Fruit fly (Drosophila melanogaster) whole organism, embryonic: ENCODE data around the gene Trl.

Source experiments
- ATbp ChIP-seq: fragments of 200-800 bp; sonication (Bioruptor generic); optimal IDR thresholded peaks from 2 replicates; lab custom pipeline; 2017; ENCODE audit warnings: missing biosample characterization, mild to moderate bottlenecking, missing genetic modification characterization, missing genetic modification reagents
- Aef1 ChIP-seq: fragments of 200-800 bp; sonication (Bioruptor generic); IDR thresholded peaks from 3 replicates; pipeline ENCODE4 v1.3.6; 2022; ENCODE audit warnings: missing biosample characterization, missing genetic modification characterization
- B-H2 ChIP-seq: fragments of 200-800 bp; sonication (Bioruptor generic); optimal IDR thresholded peaks from 2 replicates; lab custom pipeline; 2018; ENCODE audit warnings: missing biosample characterization, mild to moderate bottlenecking, missing genetic modification characterization
- CG10366 ChIP-seq: fragments of 200-800 bp; sonication (Bioruptor generic); IDR thresholded peaks from 2 replicates; pipeline ENCODE4 v1.3.6; 2022; ENCODE audit warnings: missing biosample characterization, missing genetic modification characterization
- CG12071 ChIP-seq: fragments of 200-800 bp; sonication (Bioruptor generic); optimal IDR thresholded peaks from 3 replicates; lab custom pipeline; 2018; ENCODE audit warnings: missing biosample characterization, mild to moderate bottlenecking, missing genetic modification characterization
- CG13287 ChIP-seq: fragments of 200-800 bp; sonication (Bioruptor generic); IDR thresholded peaks from 2 replicates; pipeline ENCODE4 v1.3.6; 2022; ENCODE audit warnings: missing biosample characterization, missing genetic modification characterization; ENCODE audit not compliant: partially characterized antibody
- CG13894 ChIP-seq: fragments of 200-800 bp; sonication (Bioruptor generic); optimal IDR thresholded peaks from 3 replicates; lab custom pipeline; 2018; ENCODE audit warnings: missing biosample characterization, mild to moderate bottlenecking, missing genetic modification characterization, moderate library complexity
- CG15269 ChIP-seq: fragments of 200-800 bp; sonication (Bioruptor generic); optimal IDR thresholded peaks from 2 replicates; lab custom pipeline; 2018; ENCODE audit warnings: missing biosample characterization, mild to moderate bottlenecking, missing genetic modification characterization, moderate library complexity
- CG15514 ChIP-seq: fragments of 200-800 bp; sonication (Bioruptor generic); optimal IDR thresholded peaks from 3 replicates; lab custom pipeline; 2017; ENCODE audit warnings: missing biosample characterization, missing genetic modification characterization, mild to moderate bottlenecking, moderate library complexity, missing genetic modification reagents
- CG18599 ChIP-seq: fragments of 200-800 bp; sonication (Bioruptor generic); optimal IDR thresholded peaks from 3 replicates; lab custom pipeline; 2017; ENCODE audit warnings: missing biosample characterization, missing genetic modification characterization, mild to moderate bottlenecking, moderate library complexity, missing genetic modification reagents
- CG31365 ChIP-seq: fragments of 200-800 bp; sonication (Bioruptor generic); optimal IDR thresholded peaks from 2 replicates; lab custom pipeline; 2018; ENCODE audit warnings: missing biosample characterization, mild to moderate bottlenecking, missing genetic modification characterization
- CG4360 ChIP-seq: fragments of 200-800 bp; sonication (Bioruptor generic); IDR thresholded peaks from 2 replicates; pipeline ENCODE4 v1.3.6; 2022; ENCODE audit warnings: missing biosample characterization, missing genetic modification characterization
- CG6272 ChIP-seq: fragments of 200-800 bp; sonication (Bioruptor generic); IDR thresholded peaks from 2 replicates; pipeline ENCODE4 v1.3.6; 2022; ENCODE audit warnings: missing biosample characterization, missing genetic modification characterization
- CG6813 ChIP-seq: fragments of 200-800 bp; sonication (Bioruptor generic); optimal IDR thresholded peaks from 2 replicates; lab custom pipeline; 2017; ENCODE audit warnings: missing biosample characterization, missing genetic modification characterization, mild to moderate bottlenecking, moderate library complexity, missing genetic modification reagents
- CG6854 ChIP-seq: fragments of 200-800 bp; sonication (Bioruptor generic); optimal IDR thresholded peaks from 3 replicates; lab custom pipeline; 2017; ENCODE audit warnings: missing biosample characterization, mild to moderate bottlenecking, missing genetic modification characterization
- CG7987 ChIP-seq: fragments of 200-800 bp; sonication (Bioruptor generic); optimal IDR thresholded peaks from 2 replicates; lab custom pipeline; 2018; ENCODE audit warnings: missing biosample characterization, mild to moderate bottlenecking, missing genetic modification characterization, moderate library complexity
- CG8290 ChIP-seq, 3 experiments: fragments of 200-800 bp; sonication (Bioruptor generic); optimal IDR thresholded peaks; 2 replicates each; lab custom pipeline; 2016 to 2019; ENCODE audit warnings: missing biosample characterization in 3 of 3, missing genetic modification characterization in 3 of 3, mild to moderate bottlenecking in 2 of 3, moderate library complexity in 1 of 3
- CG9932 ChIP-seq: fragments of 200-800 bp; sonication (Bioruptor generic); IDR thresholded peaks from 2 replicates; pipeline ENCODE4 v1.3.6; 2022; ENCODE audit warnings: missing biosample characterization, missing genetic modification characterization
- Dek ChIP-seq: fragments of 200-800 bp; sonication (Bioruptor generic); optimal IDR thresholded peaks from 3 replicates; lab custom pipeline; 2019; ENCODE audit warnings: missing biosample characterization, mild to moderate bottlenecking, missing genetic modification characterization, moderate library complexity
- E2f1 ChIP-seq: fragments of 200-800 bp; sonication (Bioruptor generic); IDR thresholded peaks from 2 replicates; pipeline ENCODE4 v1.3.6; 2022; ENCODE audit warnings: missing biosample characterization, missing genetic modification characterization
- E2f2 ChIP-seq: fragments of 200-800 bp; sonication (Bioruptor generic); IDR thresholded peaks from 2 replicates; pipeline ENCODE4 v1.3.6; 2022; ENCODE audit warnings: missing biosample characterization, missing genetic modification characterization
- Fer3 ChIP-seq: fragments of 200-800 bp; sonication (Bioruptor generic); optimal IDR thresholded peaks from 2 replicates; lab custom pipeline; 2018; ENCODE audit warnings: missing biosample characterization, mild to moderate bottlenecking, missing genetic modification characterization, moderate library complexity
- HHEX ChIP-seq: fragments of 200-800 bp; sonication (Bioruptor generic); optimal IDR thresholded peaks from 3 replicates; lab custom pipeline; 2017; ENCODE audit warnings: missing biosample characterization, mild to moderate bottlenecking, missing genetic modification characterization, missing genetic modification reagents
- Hmr ChIP-seq: fragments of 200-800 bp; sonication (Bioruptor generic); optimal IDR thresholded peaks from 3 replicates; lab custom pipeline; 2017; ENCODE audit warnings: mild to moderate bottlenecking, missing biosample characterization, missing genetic modification reagents, missing genetic modification characterization
- Jarid2 ChIP-seq: fragments of 200-800 bp; sonication (Bioruptor generic); optimal IDR thresholded peaks from 3 replicates; lab custom pipeline; 2017; ENCODE audit warnings: mild to moderate bottlenecking, missing biosample characterization, missing genetic modification reagents, missing genetic modification characterization
- Neu2 ChIP-seq: fragments of 200-800 bp; sonication (Bioruptor generic); optimal IDR thresholded peaks from 3 replicates; lab custom pipeline; 2016; ENCODE audit warnings: missing biosample characterization, missing genetic modification characterization, borderline replicate concordance
- Nf-YC ChIP-seq: fragments of 200-800 bp; optimal IDR thresholded peaks from 3 replicates; lab custom pipeline; 2019; ENCODE audit warnings: missing biosample characterization, mild to moderate bottlenecking, missing genetic modification characterization, moderate library complexity
- PHDP ChIP-seq: fragments of 200-800 bp; sonication (Bioruptor generic); optimal IDR thresholded peaks from 3 replicates; lab custom pipeline; 2018; ENCODE audit warnings: missing biosample characterization, mild to moderate bottlenecking, missing genetic modification characterization, moderate library complexity
- Ravus ChIP-seq: fragments of 200-800 bp; sonication (Bioruptor generic); IDR thresholded peaks from 2 replicates; pipeline ENCODE4 v1.3.6; 2022; ENCODE audit warnings: missing biosample characterization, missing genetic modification characterization
- Scr ChIP-seq: fragments of 200-800 bp; sonication (Bioruptor generic); IDR thresholded peaks from 2 replicates; pipeline ENCODE4 v1.3.6; 2022; ENCODE audit warnings: missing biosample characterization, missing genetic modification characterization; ENCODE audit not compliant: partially characterized antibody
- YL-1 ChIP-seq: fragments of 200-800 bp; sonication (Bioruptor generic); optimal IDR thresholded peaks from 3 replicates; lab custom pipeline; 2017; ENCODE audit warnings: missing biosample characterization, mild to moderate bottlenecking, missing genetic modification characterization
- abd-A ChIP-seq: fragments of 200-800 bp; sonication (Bioruptor generic); optimal IDR thresholded peaks from 3 replicates; lab custom pipeline; 2019; ENCODE audit warnings: missing biosample characterization, mild to moderate bottlenecking, missing genetic modification characterization, moderate library complexity
- bcd ChIP-seq: fragments of 200-800 bp; sonication (Bioruptor generic); optimal IDR thresholded peaks from 2 replicates; lab custom pipeline; 2017; ENCODE audit warnings: missing biosample characterization, mild to moderate bottlenecking, missing genetic modification characterization
- chm ChIP-seq: fragments of 200-800 bp; sonication (Bioruptor generic); IDR thresholded peaks from 2 replicates; pipeline ENCODE4 v1.3.6; 2022; ENCODE audit warnings: missing biosample characterization, missing genetic modification characterization
- crol ChIP-seq: fragments of 200-800 bp; sonication (Bioruptor generic); IDR thresholded peaks from 2 replicates; pipeline ENCODE4 v1.3.6; 2022; ENCODE audit warnings: missing biosample characterization, missing genetic modification characterization
- crp ChIP-seq, 2 experiments: fragments of 200-800 bp; sonication (Bioruptor generic); optimal IDR thresholded peaks; 2 replicates in 1 of 2; 3 replicates in 1 of 2; lab custom pipeline; 2017; ENCODE audit warnings: missing biosample characterization in 2 of 2, missing genetic modification characterization in 2 of 2, mild to moderate bottlenecking in 1 of 2, moderate library complexity in 1 of 2
- grau ChIP-seq: fragments of 200-800 bp; optimal IDR thresholded peaks from 3 replicates; lab custom pipeline; 2019; ENCODE audit warnings: missing biosample characterization, mild to moderate bottlenecking, missing genetic modification characterization, moderate library complexity
- inv ChIP-seq: fragments of 200-800 bp; sonication (Bioruptor generic); IDR thresholded peaks from 2 replicates; pipeline ENCODE4 v1.3.6; 2022; ENCODE audit warnings: missing biosample characterization, missing genetic modification characterization; ENCODE audit not compliant: partially characterized antibody
- knrl ChIP-seq: fragments of 200-800 bp; sonication (Bioruptor generic); IDR thresholded peaks from 3 replicates; pipeline ENCODE4 v1.3.6; 2022; ENCODE audit warnings: missing biosample characterization, missing genetic modification characterization; ENCODE audit not compliant: partially characterized antibody
- lab ChIP-seq: fragments of 200-800 bp; sonication (Bioruptor generic); optimal IDR thresholded peaks from 3 replicates; lab custom pipeline; 2017; ENCODE audit warnings: missing biosample characterization, missing genetic modification characterization, mild to moderate bottlenecking, moderate library complexity, missing genetic modification reagents
- mirr ChIP-seq: fragments of 200-800 bp; sonication (Bioruptor generic); optimal IDR thresholded peaks from 3 replicates; lab custom pipeline; 2018; ENCODE audit warnings: missing biosample characterization, mild to moderate bottlenecking, missing genetic modification characterization
- onecut ChIP-seq: fragments of 200-800 bp; sonication (Bioruptor generic); IDR thresholded peaks from 2 replicates; pipeline ENCODE4 v1.3.6; 2022; ENCODE audit warnings: missing biosample characterization, missing genetic modification characterization
- sens ChIP-seq: fragments of 200-800 bp; sonication (Bioruptor generic); peaks from one replicate; lab custom pipeline; 2016; ENCODE audit warnings: missing biosample characterization, missing genetic modification characterization
- slou ChIP-seq: fragments of 200-800 bp; sonication (Bioruptor generic); optimal IDR thresholded peaks from 3 replicates; lab custom pipeline; 2016; ENCODE audit warnings: missing biosample characterization, missing genetic modification characterization
- sqz ChIP-seq: fragments of 200-800 bp; sonication (Bioruptor generic); optimal IDR thresholded peaks from 3 replicates; lab custom pipeline; 2018; ENCODE audit warnings: missing biosample characterization, mild to moderate bottlenecking, missing genetic modification characterization
- sug ChIP-seq: fragments of 200-800 bp; optimal IDR thresholded peaks from 2 replicates; lab custom pipeline; 2019; ENCODE audit warnings: missing biosample characterization, mild to moderate bottlenecking, missing genetic modification characterization, moderate library complexity
- tap ChIP-seq: fragments of 200-800 bp; optimal IDR thresholded peaks from 3 replicates; lab custom pipeline; 2019; ENCODE audit warnings: missing biosample characterization, mild to moderate bottlenecking, missing genetic modification characterization, moderate library complexity

Trl gene

dm6 chr3L:14804724-14805221 is 43.9 kb upstream of the Trl start, which contains the start of gene CG17839 (continued):
- TF ChIP-seq CG6813 (GFP tag; lab: Kevin White, UChicago) (peak; percentile 41), lab (GFP tag; lab: Kevin White, UChicago) (peak; percentile 71), Fer3 (tag; lab: Kevin White, UChicago) (peak; percentile 4), Dek (tag; lab: Kevin White, UChicago) (peak; percentile 10), mirr (peak; percentile 74), CG15269 (tag; lab: Kevin White, UChicago) (peak; percentile 31), CG12071 (GFP tag; lab: Kevin White, UChicago) (peak; percentile 39), YL-1 (no peak), CG15514 (GFP tag; lab: Kevin White, UChicago) (peak; percentile 43), CG7987 (GFP tag; lab: Kevin White, UChicago) (peak; percentile 38), CG8290 (GFP tag; optimal IDR thresholded peaks at IDR 0.05; lab: Kevin White, UChicago) (no peak), CG8290 (tag; optimal IDR thresholded peaks at IDR 0.05; lab: Kevin White, UChicago) (peak in 1 of 2 experiments; percentile 57), crol (GFP tag; lab: Robert Waterston, UW) (peak; percentile 92), CG10366 (no peak), CG31365 (no peak), Neu2 (GFP tag; lab: Kevin White, UChicago) (no peak), E2f2 (GFP tag; lab: Robert Waterston, UW) (0 out of 2 replicates have a peak, but pooled peaks have one; percentile 19), CG6272 (GFP tag; lab: Robert Waterston, UW) (no peak), Scr (0 out of 2 replicates have a peak, but pooled peaks have one; percentile 32), CG9932 (peak; percentile 29; the same call in 1 of the 2 replicates), CG6854 (GFP tag; lab: Kevin White, UChicago) (peak; percentile 13), PHDP (tag; lab: Kevin White, UChicago) (peak; percentile 9), CG13287 (GFP tag; lab: Robert Waterston, UW) (peak; percentile 61), Ravus (GFP tag; lab: Robert Waterston, UW) (no peak), crp (GFP tag; optimal IDR thresholded peaks at IDR 0.05; lab: Kevin White, UChicago) (peak in 1 of 2 experiments; percentile 82), slou (GFP tag; lab: Kevin White, UChicago) (no peak), B-H2 (GFP tag; lab: Kevin White, UChicago) (peak; percentile 48), Jarid2 (GFP tag; lab: Kevin White, UChicago) (peak; percentile 76), onecut (GFP tag; lab: Robert Waterston, UW) (peak; percentile 26; the same call in 1 of the 2 replicates), sens (GFP tag; lab: Kevin White, UChicago) (peak; percentile 67), sug (tag; lab: Kevin White, UChicago) (peak; percentile 51), CG18599 (peak; percentile 26), knrl (0 out of 3 replicates have a peak, but pooled peaks have one; percentile 13), tap (tag; lab: Kevin White, UChicago) (no peak), bcd (peak; percentile 33), ATbp (GFP tag; lab: Kevin White, UChicago) (peak; percentile 9), sqz (GFP tag; lab: Kevin White, UChicago) (peak; percentile 88), chm (0 out of 2 replicates have a peak, but pooled peaks have one; percentile 22), abd-A (tag; lab: Kevin White, UChicago) (peak; percentile 60), inv (GFP tag; lab: Robert Waterston, UW) (peak; percentile 20; the same call in 1 of the 2 replicates), Aef1 (GFP tag; lab: Robert Waterston, UW) (no peak), CG4360 (GFP tag; lab: Robert Waterston, UW) (peak; percentile 49), CG13894 (tag; lab: Kevin White, UChicago) (peak; percentile 94), E2f1 (GFP tag; lab: Robert Waterston, UW) (0 out of 2 replicates have a peak, but pooled peaks have one; percentile 8), Nf-YC (peak; percentile 37), HHEX (GFP tag; lab: Kevin White, UChicago) (peak; percentile 29), grau (tag; lab: Kevin White, UChicago) (peak; percentile 4), Hmr (GFP tag; lab: Kevin White, UChicago) (peak; percentile 68)
